Fruit fly (Drosophila melanogaster) whole organism, adult: Measurements from ENCODE around the gene CG42835.

Experiments used
- CG11617 ChIP-seq: fragments of 200-800 bp; sonication (Bioruptor generic); optimal IDR thresholded peaks from 2 replicates; lab custom pipeline; 2017; ENCODE audit warnings: mild to moderate bottlenecking, missing biosample characterization, missing genetic modification reagents, missing genetic modification characterization
- CG5204 ChIP-seq: fragments of 200-800 bp; sonication (Bioruptor generic); optimal IDR thresholded peaks from 2 replicates; lab custom pipeline; 2016; ENCODE audit warnings: missing biosample characterization, missing genetic modification characterization
- CG7045 ChIP-seq: fragments of 200-800 bp; sonication (Bioruptor generic); optimal IDR thresholded peaks from 2 replicates; lab custom pipeline; 2017; ENCODE audit warnings: missing biosample characterization, mild to moderate bottlenecking, missing genetic modification characterization
- Clk ChIP-seq: fragments of 200-800 bp; sonication (Bioruptor generic); optimal IDR thresholded peaks from 2 replicates; lab custom pipeline; 2017; ENCODE audit warnings: missing biosample characterization, missing genetic modification characterization
- bab1 ChIP-seq: fragments of 200-800 bp; sonication (Bioruptor generic); optimal IDR thresholded peaks from 3 replicates; lab custom pipeline; 2019; ENCODE audit warnings: missing biosample characterization, mild to moderate bottlenecking, missing genetic modification characterization, moderate library complexity
- kay ChIP-seq: fragments of 200-800 bp; sonication (Bioruptor generic); peaks from one replicate; lab custom pipeline; 2016; ENCODE audit warnings: missing biosample characterization, missing genetic modification characterization, borderline replicate concordance
- pad ChIP-seq: fragments of 200-800 bp; sonication (Bioruptor generic); optimal IDR thresholded peaks from 3 replicates; lab custom pipeline; 2017; ENCODE audit warnings: missing biosample characterization, missing genetic modification characterization, mild to moderate bottlenecking, moderate library complexity, missing genetic modification reagents
- tj ChIP-seq: fragments of 200-800 bp; sonication (Bioruptor generic); optimal IDR thresholded peaks from 3 replicates; lab custom pipeline; 2017; ENCODE audit warnings: missing biosample characterization, mild to moderate bottlenecking, missing genetic modification characterization, moderate library complexity
- toe ChIP-seq: fragments of 200-800 bp; sonication (Bioruptor generic); optimal IDR thresholded peaks from 2 replicates; lab custom pipeline; 2016; ENCODE audit warnings: missing biosample characterization, missing genetic modification characterization

DNA sequence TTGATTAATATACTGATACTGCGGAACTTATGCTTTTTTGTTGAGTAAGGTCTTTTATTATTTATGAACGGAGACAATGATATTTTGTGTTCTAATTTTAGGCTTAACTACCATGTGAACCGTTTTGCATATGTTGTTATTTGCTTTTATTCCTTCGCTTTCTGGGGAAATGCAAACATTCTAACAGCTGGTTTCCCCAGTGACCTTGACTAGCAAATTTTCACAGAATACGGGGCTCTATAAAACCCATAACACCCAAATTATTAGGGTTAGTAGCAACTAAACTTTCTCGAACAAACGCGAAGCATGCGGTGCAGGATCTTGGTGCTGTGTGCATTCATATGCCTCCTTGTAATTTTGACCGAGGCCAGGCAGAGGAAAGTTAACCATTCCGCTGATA is 12.9 kb upstream of the CG42835 start, which contains the start of gene CG17283:
- TF ChIP-seq kay (GFP tag; lab: Kevin White, UChicago) (no peak), CG5204 (GFP tag; lab: Kevin White, UChicago) (no peak), Clk (no peak), CG7045 (GFP tag; lab: Kevin White, UChicago) (no peak), pad (GFP tag; lab: Kevin White, UChicago) (no peak), CG11617 (GFP tag; lab: Kevin White, UChicago) (no peak), tj (no peak), toe (GFP tag; lab: Kevin White, UChicago) (no peak), bab1 (no peak)
